Worm (Caenorhabditis elegans) whole organism, late embryonic: Measurements from ENCODE around the gene rev-1.

Experiments used
- Y22D7AL.16 ChIP-seq: sonication (generic microtip); optimal IDR thresholded peaks from 2 replicates; lab custom pipeline; 2016; ENCODE audit warnings: missing genetic modification characterization, missing compliant biosample characterization
- fkh-10 ChIP-seq: fragments of 150-350 bp; optimal IDR thresholded peaks from 2 replicates; lab custom pipeline; 2014; ENCODE audit warnings: missing biosample characterization, missing genetic modification reagents, missing genetic modification characterization

DNA sequence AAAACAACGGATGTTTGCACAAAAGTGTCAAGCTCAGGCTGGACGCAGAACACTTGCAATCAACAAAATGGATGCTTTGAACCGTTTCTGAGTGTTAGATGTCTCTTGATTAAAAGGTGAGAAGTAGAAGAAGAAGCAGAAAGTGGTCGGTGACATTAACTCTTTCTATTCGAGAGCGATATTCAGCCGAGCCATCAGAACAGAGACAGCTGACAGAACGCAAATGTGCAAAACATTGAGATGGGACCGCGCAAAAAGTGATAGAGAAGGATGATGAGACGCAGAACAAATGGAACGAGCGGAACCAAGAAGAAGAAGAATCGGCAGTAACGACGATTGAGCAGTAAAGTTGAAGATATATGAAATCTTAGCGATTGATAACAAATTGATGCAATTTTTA lies 35.2 kb downstream of the rev-1 start:
- TF ChIP-seq Y22D7AL.16 (tag; lab: Kevin White, UChicago) (no peak), fkh-10 (GFP tag; lab: Kevin White, UChicago) (no peak)
